Fruit fly (Drosophila melanogaster) whole organism, embryonic: ENCODE data around the gene CG43355.

ENCODE experiments used
- B-H2 ChIP-seq: fragments of 200-800 bp; sonication (Bioruptor generic); optimal IDR thresholded peaks from 2 replicates; lab custom pipeline; 2018; ENCODE audit warnings: missing biosample characterization, mild to moderate bottlenecking, missing genetic modification characterization
- Bteb2 ChIP-seq: fragments of 200-800 bp; sonication (Bioruptor generic); optimal IDR thresholded peaks from 2 replicates; lab custom pipeline; 2016; ENCODE audit warnings: missing biosample characterization, missing genetic modification characterization
- CG10654 ChIP-seq: fragments of 200-800 bp; sonication (Bioruptor generic); optimal IDR thresholded peaks from 2 replicates; lab custom pipeline; 2016; ENCODE audit warnings: missing biosample characterization, missing genetic modification characterization
- CG11247 ChIP-seq: fragments of 200-800 bp; sonication (Bioruptor generic); IDR thresholded peaks from 2 replicates; pipeline ENCODE4 v1.3.6; 2022; ENCODE audit warnings: missing biosample characterization, missing genetic modification characterization
- CG11504 ChIP-seq: fragments of 200-800 bp; sonication (Bioruptor generic); optimal IDR thresholded peaks from 3 replicates; lab custom pipeline; 2019; ENCODE audit warnings: missing biosample characterization, mild to moderate bottlenecking, missing genetic modification characterization, moderate library complexity
- CG12659 ChIP-seq: fragments of 200-800 bp; sonication (Bioruptor generic); optimal IDR thresholded peaks from 3 replicates; lab custom pipeline; 2017; ENCODE audit warnings: mild to moderate bottlenecking, missing biosample characterization, missing genetic modification reagents, missing genetic modification characterization
- CG12744 ChIP-seq: fragments of 200-800 bp; sonication (Bioruptor generic); optimal IDR thresholded peaks from 2 replicates; lab custom pipeline; 2016; ENCODE audit warnings: missing biosample characterization, missing genetic modification characterization
- CG13775 ChIP-seq: fragments of 200-800 bp; sonication (Bioruptor generic); optimal IDR thresholded peaks from 3 replicates; lab custom pipeline; 2017; ENCODE audit warnings: missing biosample characterization, mild to moderate bottlenecking, missing genetic modification characterization
- CG16779 ChIP-seq: fragments of 200-800 bp; sonication (Bioruptor generic); IDR thresholded peaks from 2 replicates; pipeline ENCODE4 v1.3.6; 2022; ENCODE audit warnings: missing biosample characterization, missing genetic modification characterization
- CG17912 ChIP-seq: fragments of 200-800 bp; sonication (Bioruptor generic); optimal IDR thresholded peaks from 2 replicates; lab custom pipeline; 2018; ENCODE audit warnings: missing biosample characterization, mild to moderate bottlenecking, missing genetic modification characterization
- CG32767 ChIP-seq: fragments of 200-800 bp; sonication (Bioruptor generic); IDR thresholded peaks from 2 replicates; pipeline ENCODE4 v1.3.6; 2022; ENCODE audit warnings: missing biosample characterization, missing genetic modification characterization
- CG3281 ChIP-seq: fragments of 200-800 bp; sonication (Bioruptor generic); optimal IDR thresholded peaks from 3 replicates; lab custom pipeline; 2017; ENCODE audit warnings: missing biosample characterization, mild to moderate bottlenecking, missing genetic modification characterization
- CG3726 ChIP-seq: fragments of 200-800 bp; sonication (Bioruptor generic); IDR thresholded peaks from 3 replicates; pipeline ENCODE4, ENCODE4 v1.3.6; 2022; ENCODE audit warnings: missing biosample characterization, missing genetic modification characterization
- CG3995 ChIP-seq: fragments of 200-800 bp; sonication (Bioruptor generic); optimal IDR thresholded peaks from 3 replicates; lab custom pipeline; 2016; ENCODE audit warnings: missing biosample characterization, missing genetic modification characterization
- CG43689 ChIP-seq: fragments of 200-800 bp; sonication (Bioruptor generic); IDR thresholded peaks from 2 replicates; pipeline ENCODE4 v1.3.6; 2022; ENCODE audit warnings: missing biosample characterization, missing genetic modification characterization
- CG4854 ChIP-seq: fragments of 200-800 bp; sonication (Bioruptor generic); optimal IDR thresholded peaks from 2 replicates; lab custom pipeline; 2016; ENCODE audit warnings: missing biosample characterization, missing genetic modification characterization, inconsistent platforms
- CG5245 ChIP-seq: fragments of 200-800 bp; sonication (Bioruptor generic); optimal IDR thresholded peaks from 3 replicates; lab custom pipeline; 2016; ENCODE audit warnings: missing biosample characterization, missing genetic modification characterization
- CG6254 ChIP-seq: fragments of 200-800 bp; sonication (Bioruptor generic); optimal IDR thresholded peaks from 3 replicates; lab custom pipeline; 2017; ENCODE audit warnings: mild to moderate bottlenecking, missing biosample characterization, missing genetic modification reagents, missing genetic modification characterization
- CG6272 ChIP-seq: fragments of 200-800 bp; sonication (Bioruptor generic); IDR thresholded peaks from 2 replicates; pipeline ENCODE4 v1.3.6; 2022; ENCODE audit warnings: missing biosample characterization, missing genetic modification characterization
- CG8359 ChIP-seq: fragments of 200-800 bp; sonication (Bioruptor generic); optimal IDR thresholded peaks from 2 replicates; lab custom pipeline; 2017; ENCODE audit warnings: missing biosample characterization, mild to moderate bottlenecking, missing genetic modification characterization, borderline replicate concordance
- CG9797 ChIP-seq: fragments of 200-800 bp; sonication (Bioruptor generic); optimal IDR thresholded peaks from 3 replicates; lab custom pipeline; 2018; ENCODE audit warnings: missing biosample characterization, mild to moderate bottlenecking, missing genetic modification characterization
- E2f2 ChIP-seq: fragments of 200-800 bp; sonication (Bioruptor generic); IDR thresholded peaks from 2 replicates; pipeline ENCODE4 v1.3.6; 2022; ENCODE audit warnings: missing biosample characterization, missing genetic modification characterization
- GATAe ChIP-seq: fragments of 200-800 bp; sonication (Bioruptor generic); conservative IDR thresholded peaks from 2 replicates; pipeline ENCODE4 v1.3.6; 2022; ENCODE audit warnings: missing biosample characterization, missing genetic modification characterization
- H15 ChIP-seq: fragments of 200-800 bp; sonication (Bioruptor generic); IDR thresholded peaks from 3 replicates; pipeline ENCODE4 v1.3.6; 2022; ENCODE audit warnings: missing biosample characterization, missing genetic modification characterization
- Kr ChIP-seq: fragments of 200-800 bp; sonication (Bioruptor generic); optimal IDR thresholded peaks from 2 replicates; lab custom pipeline; 2017; ENCODE audit warnings: missing biosample characterization, mild to moderate bottlenecking, missing genetic modification characterization
- Oaz ChIP-seq: fragments of 200-800 bp; sonication (Bioruptor generic); IDR thresholded peaks from 2 replicates; pipeline ENCODE4 v1.3.6; 2022; ENCODE audit warnings: missing biosample characterization, missing genetic modification characterization
- Opbp ChIP-seq: fragments of 200-800 bp; sonication (Bioruptor generic); IDR thresholded peaks from 3 replicates; pipeline ENCODE4 v1.3.6; 2022; ENCODE audit warnings: missing biosample characterization, missing genetic modification characterization; ENCODE audit not compliant: partially characterized antibody
- Poxn ChIP-seq: fragments of 200-800 bp; sonication (Bioruptor generic); IDR thresholded peaks from 2 replicates; pipeline ENCODE4 v1.3.6; 2022; ENCODE audit warnings: missing biosample characterization, missing genetic modification characterization
- bab2 ChIP-seq: fragments of 200-800 bp; sonication (Bioruptor generic); optimal IDR thresholded peaks from 2 replicates; lab custom pipeline; 2016; ENCODE audit warnings: missing biosample characterization, missing genetic modification characterization
- cad ChIP-seq: fragments of >200 bp; optimal IDR thresholded peaks from 2 replicates; lab custom pipeline; 2017; ENCODE audit warnings: missing biosample characterization, missing genetic modification characterization
- corto ChIP-seq: fragments of 200-800 bp; sonication (Bioruptor generic); optimal IDR thresholded peaks from 2 replicates; lab custom pipeline; 2016; ENCODE audit warnings: missing biosample characterization, mild to moderate bottlenecking, missing genetic modification characterization, moderate library complexity
- disco-r ChIP-seq: fragments of 200-800 bp; sonication (Bioruptor generic); optimal IDR thresholded peaks from 2 replicates; lab custom pipeline; 2016; ENCODE audit warnings: missing biosample characterization, missing genetic modification characterization
- dm ChIP-seq: fragments of 200-800 bp; sonication (Bioruptor generic); optimal IDR thresholded peaks from 3 replicates; lab custom pipeline; 2016; ENCODE audit warnings: missing biosample characterization, missing genetic modification characterization
- eve ChIP-seq, 2 experiments: fragments of >200 bp; optimal IDR thresholded peaks; 2 replicates each; lab custom pipeline; 2017; ENCODE audit warnings: missing biosample characterization in 2 of 2, missing genetic modification characterization in 2 of 2
- fd64A ChIP-seq: fragments of 200-800 bp; sonication (Bioruptor generic); optimal IDR thresholded peaks from 3 replicates; lab custom pipeline; 2018; ENCODE audit warnings: missing biosample characterization, mild to moderate bottlenecking, missing genetic modification characterization
- ftz-f1 ChIP-seq: fragments of 200-800 bp; sonication (Bioruptor generic); optimal IDR thresholded peaks from 2 replicates; lab custom pipeline; 2016; ENCODE audit warnings: missing biosample characterization, missing genetic modification characterization
- grn ChIP-seq: fragments of 200-800 bp; sonication (Bioruptor generic); optimal IDR thresholded peaks from 3 replicates; lab custom pipeline; 2017; ENCODE audit warnings: missing biosample characterization, missing genetic modification characterization
- ham ChIP-seq: fragments of 200-800 bp; sonication (Bioruptor generic); IDR thresholded peaks from 2 replicates; pipeline ENCODE4 v1.3.6; 2022; ENCODE audit warnings: missing biosample characterization, missing genetic modification characterization
- her ChIP-seq: fragments of 200-800 bp; sonication (Bioruptor generic); optimal IDR thresholded peaks from 2 replicates; lab custom pipeline; 2016; ENCODE audit warnings: missing biosample characterization, missing genetic modification characterization
- jigr1 ChIP-seq: fragments of 200-800 bp; sonication (Bioruptor generic); IDR thresholded peaks from 3 replicates; pipeline ENCODE4 v1.3.6; 2022; ENCODE audit warnings: missing biosample characterization, missing genetic modification characterization
- kni ChIP-seq: fragments of 200-800 bp; sonication (Bioruptor generic); optimal IDR thresholded peaks from 3 replicates; lab custom pipeline; 2017; ENCODE audit warnings: mild to moderate bottlenecking, missing biosample characterization, missing genetic modification reagents, missing genetic modification characterization
- lbe ChIP-seq: fragments of 200-800 bp; sonication (Bioruptor generic); optimal IDR thresholded peaks from 2 replicates; lab custom pipeline; 2016; ENCODE audit warnings: missing biosample characterization, mild to moderate bottlenecking, missing genetic modification characterization
- phol ChIP-seq: fragments of 200-800 bp; sonication (Bioruptor generic); optimal IDR thresholded peaks from 3 replicates; lab custom pipeline; 2018; ENCODE audit warnings: missing biosample characterization, mild to moderate bottlenecking, missing genetic modification characterization, moderate library complexity
- rib ChIP-seq: fragments of 200-800 bp; sonication (Bioruptor generic); IDR thresholded peaks from 2 replicates; pipeline ENCODE4 v1.3.6; 2022; ENCODE audit warnings: missing biosample characterization, missing genetic modification characterization
- sd ChIP-seq: fragments of 200-800 bp; sonication (Bioruptor generic); optimal IDR thresholded peaks from 3 replicates; lab custom pipeline; 2018; ENCODE audit warnings: missing biosample characterization, mild to moderate bottlenecking, missing genetic modification characterization, moderate library complexity
- sim ChIP-seq: fragments of 200-800 bp; sonication (Bioruptor generic); IDR thresholded peaks from 2 replicates; pipeline ENCODE4 v1.3.6; 2022; ENCODE audit warnings: missing biosample characterization, missing genetic modification characterization
- sisA ChIP-seq: fragments of 200-800 bp; sonication (Bioruptor generic); IDR thresholded peaks from 2 replicates; pipeline ENCODE4 v1.3.6; 2022; ENCODE audit warnings: missing biosample characterization, missing genetic modification characterization
- stwl ChIP-seq: fragments of 200-800 bp; sonication (Bioruptor generic); optimal IDR thresholded peaks from 3 replicates; lab custom pipeline; 2018; ENCODE audit warnings: missing biosample characterization, mild to moderate bottlenecking, missing genetic modification characterization, moderate library complexity
- z ChIP-seq: fragments of 200-800 bp; sonication (Bioruptor generic); IDR thresholded peaks from 3 replicates; pipeline ENCODE4 v1.3.6; 2022; ENCODE audit warnings: missing biosample characterization, missing genetic modification characterization
- zfh1 ChIP-seq: fragments of 200-800 bp; sonication (Bioruptor generic); IDR thresholded peaks from 3 replicates; pipeline ENCODE4 v1.3.6; 2022; ENCODE audit warnings: missing biosample characterization, missing genetic modification characterization

Gene CG43355

DNA sequence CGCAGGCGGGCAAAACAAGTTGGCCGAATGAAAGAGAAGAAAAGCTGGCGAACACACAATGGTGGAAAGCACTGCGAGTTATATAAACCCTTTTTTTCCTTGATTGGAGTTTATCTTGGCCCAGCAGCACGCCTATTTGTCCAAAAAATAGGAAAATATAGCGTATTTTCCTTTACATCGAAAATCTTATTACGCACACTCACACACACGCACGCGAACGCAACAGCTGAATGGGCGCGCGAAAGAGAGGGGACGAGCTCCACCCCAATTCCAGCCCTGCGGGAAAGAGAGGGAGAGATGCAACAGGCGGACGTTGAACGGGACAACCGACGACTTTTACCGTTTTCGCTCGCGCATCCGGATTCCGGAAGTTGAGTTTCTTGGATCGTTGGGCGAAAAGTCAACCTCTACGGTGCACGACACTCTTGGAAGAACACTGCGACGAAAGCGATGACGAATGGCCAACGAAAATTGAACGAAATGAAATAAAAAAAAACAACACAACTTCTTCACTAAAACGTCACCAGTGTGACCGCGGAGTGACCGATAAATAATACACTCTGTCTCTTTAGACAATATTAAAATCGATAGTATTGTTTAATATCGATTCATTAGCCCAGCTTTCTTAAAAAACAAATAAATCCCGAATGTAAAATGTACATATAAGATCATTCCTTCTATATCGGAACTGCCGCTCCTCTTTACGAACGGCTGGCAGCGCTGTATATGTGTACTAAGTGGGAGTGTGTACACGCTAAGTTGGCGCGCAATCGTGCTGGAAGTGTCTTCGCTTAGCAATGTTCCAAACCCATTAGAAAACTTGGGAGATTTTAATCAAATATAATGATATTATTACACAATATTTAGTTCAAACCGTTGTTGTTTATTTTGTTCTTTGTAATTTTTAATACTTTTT is 32.3 kb downstream of the CG43355 start, which contains the start of the genes Dlg5 and CG4970 (continued):
- no peak for TF ChIP-seq CG43689
- no peak for TF ChIP-seq sisA (GFP tag; lab: Robert Waterston, UW)
- TF ChIP-seq disco-r (GFP tag; lab: Kevin White, UChicago), result no peak
- no peak for TF ChIP-seq fd64A (GFP tag; lab: Kevin White, UChicago)
- peak; percentile 93 for TF ChIP-seq grn (GFP tag; lab: Kevin White, UChicago)
- TF ChIP-seq stwl (tag; lab: Kevin White, UChicago), result peak; percentile 69
- TF ChIP-seq sd (tag; lab: Kevin White, UChicago), result no peak
- no peak for TF ChIP-seq B-H2
- peak; percentile 12 for TF ChIP-seq CG3995 (GFP tag; lab: Kevin White, UChicago)
- no peak for TF ChIP-seq CG6272 (GFP tag; lab: Robert Waterston, UW)
- TF ChIP-seq H15 (GFP tag; lab: Robert Waterston, UW), result no peak
- no peak for TF ChIP-seq CG6254 (GFP tag; lab: Kevin White, UChicago)
- no peak for TF ChIP-seq CG17912 (GFP tag; lab: Kevin White, UChicago)
- no peak for TF ChIP-seq sim (GFP tag; lab: Robert Waterston, UW)
- TF ChIP-seq Kr (GFP tag; lab: Kevin White, UChicago), result no peak
- TF ChIP-seq her, result no peak
- no peak for TF ChIP-seq CG12744 (GFP tag; lab: Kevin White, UChicago)
- TF ChIP-seq Oaz (GFP tag; lab: Robert Waterston, UW), result no peak
- TF ChIP-seq CG5245 (GFP tag; lab: Kevin White, UChicago), result no peak
- TF ChIP-seq CG16779, result no peak
- no peak for TF ChIP-seq cad (GFP tag; lab: Kevin White, UChicago)
- TF ChIP-seq zfh1, result 0 out of 3 replicates have a peak, but pooled peaks have one; percentile 24
- no peak for TF ChIP-seq bab2 (GFP tag; lab: Kevin White, UChicago)
- TF ChIP-seq CG32767 (GFP tag; lab: Robert Waterston, UW), result no peak
- TF ChIP-seq phol (tag; lab: Kevin White, UChicago), result no peak
- no peak for TF ChIP-seq ham
- no peak for TF ChIP-seq CG3726 (GFP tag; lab: Robert Waterston, UW)
- TF ChIP-seq Poxn (GFP tag; lab: Robert Waterston, UW), result no peak
- TF ChIP-seq lbe (GFP tag; lab: Kevin White, UChicago), result no peak
- no peak for TF ChIP-seq CG8359 (GFP tag; lab: Kevin White, UChicago)
- TF ChIP-seq jigr1 (GFP tag; lab: Robert Waterston, UW), result no peak
- TF ChIP-seq CG13775 (GFP tag; lab: Kevin White, UChicago), result peak; percentile 18
- TF ChIP-seq corto, result no peak
- peak; percentile 2 for TF ChIP-seq Bteb2 (GFP tag; lab: Kevin White, UChicago)
- TF ChIP-seq CG10654 (GFP tag; lab: Kevin White, UChicago), result no peak
- no peak for TF ChIP-seq GATAe (GFP tag; lab: Robert Waterston, UW)
- no peak for TF ChIP-seq CG11247 (GFP tag; lab: Robert Waterston, UW)
- no peak for TF ChIP-seq ftz-f1 (GFP tag; lab: Kevin White, UChicago)
- no peak for TF ChIP-seq CG11504 (tag; lab: Kevin White, UChicago)
- TF ChIP-seq eve (GFP tag; optimal IDR thresholded peaks at IDR 0.05; lab: Kevin White, UChicago), result no peak
- TF ChIP-seq z, result no peak
- peak; percentile 72 for TF ChIP-seq CG9797 (GFP tag; lab: Kevin White, UChicago)
- peak; percentile 85 for TF ChIP-seq Opbp (GFP tag; lab: Robert Waterston, UW)
- TF ChIP-seq dm (GFP tag; lab: Kevin White, UChicago), result peak; percentile 20
- TF ChIP-seq kni (GFP tag; lab: Kevin White, UChicago), result peak; percentile 63
- no peak for TF ChIP-seq CG4854 (GFP tag; lab: Kevin White, UChicago)
- TF ChIP-seq CG12659 (GFP tag; lab: Kevin White, UChicago), result peak; percentile 76
- TF ChIP-seq E2f2 (GFP tag; lab: Robert Waterston, UW), result peak; percentile 77
- no peak for TF ChIP-seq CG3281 (GFP tag; lab: Kevin White, UChicago)
- TF ChIP-seq rib (GFP tag; lab: Robert Waterston, UW), result no peak
